Worm (Caenorhabditis elegans) whole organism, mixed stage, embryonic: ENCODE measurements around the gene ZK177.1.
A peak's percentile ranks its signal among the peaks of the same experiment; 100 is the strongest.

Experiments used
- M03D4.4 ChIP-seq: sonication (generic microtip); optimal IDR thresholded peaks from 2 replicates; lab custom pipeline; 2017; ENCODE audit warnings: mild to moderate bottlenecking, missing genetic modification characterization, missing compliant biosample characterization
- bed-3 ChIP-seq: fragments of 200-800 bp; sonication (Bioruptor generic); optimal IDR thresholded peaks from 3 replicates; lab custom pipeline; 2018; ENCODE audit warnings: mild to moderate bottlenecking, missing genetic modification characterization, moderate library complexity, missing compliant biosample characterization
- blmp-1 ChIP-seq: fragments of 150-350 bp; optimal IDR thresholded peaks from 2 replicates; lab custom pipeline; 2014; ENCODE audit warnings: missing biosample characterization, missing genetic modification characterization
- ceh-43 ChIP-seq: fragments of 200-800 bp; sonication (Bioruptor generic); optimal IDR thresholded peaks from 2 replicates; lab custom pipeline; 2018; ENCODE audit warnings: mild to moderate bottlenecking, missing genetic modification characterization, moderate library complexity, missing compliant biosample characterization
- ceh-83 ChIP-seq: fragments of 200-800 bp; sonication (Bioruptor generic); optimal IDR thresholded peaks from 2 replicates; lab custom pipeline; 2018; ENCODE audit warnings: mild to moderate bottlenecking, missing genetic modification characterization, missing compliant biosample characterization
- ces-1 ChIP-seq: fragments of 150-350 bp; optimal IDR thresholded peaks from 2 replicates; lab custom pipeline; 2014; ENCODE audit warnings: missing biosample characterization, missing genetic modification reagents, missing genetic modification characterization
- cnd-1 ChIP-seq: fragments of 200-800 bp; sonication (Bioruptor generic); optimal IDR thresholded peaks from 2 replicates; lab custom pipeline; 2018; ENCODE audit warnings: mild to moderate bottlenecking, missing genetic modification characterization, missing compliant biosample characterization
- drap-1 ChIP-seq: fragments of 200-800 bp; sonication (Bioruptor generic); optimal IDR thresholded peaks from 3 replicates; lab custom pipeline; 2018; ENCODE audit warnings: mild to moderate bottlenecking, missing genetic modification characterization, missing compliant biosample characterization
- elt-3 ChIP-seq: fragments of 150-350 bp; optimal IDR thresholded peaks from 2 replicates; lab custom pipeline; 2014; ENCODE audit warnings: missing biosample characterization, missing genetic modification characterization
- flh-1 ChIP-seq: fragments of 200-800 bp; sonication (Bioruptor generic); optimal IDR thresholded peaks from 2 replicates; lab custom pipeline; 2018; ENCODE audit warnings: mild to moderate bottlenecking, missing genetic modification characterization, moderate library complexity, missing compliant biosample characterization
- ham-2 ChIP-seq: fragments of 200-800 bp; sonication (Bioruptor generic); optimal IDR thresholded peaks from 2 replicates; lab custom pipeline; 2018; ENCODE audit warnings: mild to moderate bottlenecking, missing genetic modification characterization, missing compliant biosample characterization
- hlh-1 ChIP-seq: fragments of 150-350 bp; optimal IDR thresholded peaks from 2 replicates; lab custom pipeline; 2014; ENCODE audit warnings: missing biosample characterization, missing genetic modification reagents, missing genetic modification characterization
- lin-13 ChIP-seq: fragments of 150-350 bp; optimal IDR thresholded peaks from 2 replicates; lab custom pipeline; 2014; ENCODE audit warnings: missing biosample characterization, missing genetic modification characterization
- lin-32 ChIP-seq: fragments of 200-800 bp; sonication (Bioruptor generic); optimal IDR thresholded peaks from 2 replicates; lab custom pipeline; 2018; ENCODE audit warnings: mild to moderate bottlenecking, missing genetic modification characterization, missing compliant biosample characterization
- lsy-2 ChIP-seq: fragments of 150-350 bp; optimal IDR thresholded peaks from 2 replicates; lab custom pipeline; 2014; ENCODE audit warnings: missing biosample characterization, missing genetic modification characterization
- mab-5 ChIP-seq: fragments of 150-350 bp; optimal IDR thresholded peaks from 2 replicates; lab custom pipeline; 2014; ENCODE audit warnings: missing biosample characterization, missing genetic modification characterization
- nhr-12 ChIP-seq: fragments of 150-350 bp; optimal IDR thresholded peaks from 2 replicates; lab custom pipeline; 2014; ENCODE audit warnings: missing biosample characterization, missing genetic modification characterization
- nhr-2 ChIP-seq: fragments of 150-350 bp; optimal IDR thresholded peaks from 2 replicates; lab custom pipeline; 2014; ENCODE audit warnings: missing biosample characterization, missing genetic modification characterization
- nhr-237 ChIP-seq: fragments of 150-350 bp; optimal IDR thresholded peaks from 2 replicates; lab custom pipeline; 2014; ENCODE audit warnings: missing biosample characterization, missing genetic modification characterization
- nhr-28 ChIP-seq: fragments of 150-350 bp; optimal IDR thresholded peaks from 2 replicates; lab custom pipeline; 2014; ENCODE audit warnings: missing biosample characterization, missing genetic modification characterization
- nhr-76 ChIP-seq: sonication (generic microtip); optimal IDR thresholded peaks from 2 replicates; lab custom pipeline; 2017; ENCODE audit warnings: missing biosample characterization, missing genetic modification characterization
- pha-4 ChIP-seq: fragments of 150-350 bp; optimal IDR thresholded peaks from 2 replicates; lab custom pipeline; 2018; ENCODE audit warnings: missing biosample characterization, missing genetic modification reagents, missing genetic modification characterization
- sem-2 ChIP-seq: fragments of 200-800 bp; sonication (Bioruptor generic); optimal IDR thresholded peaks from 2 replicates; lab custom pipeline; 2018; ENCODE audit warnings: mild to moderate bottlenecking, missing genetic modification characterization, missing compliant biosample characterization
- snpc-4 ChIP-seq: fragments of 150-350 bp; optimal IDR thresholded peaks from 2 replicates; lab custom pipeline; 2014; ENCODE audit warnings: missing biosample characterization, missing genetic modification characterization
- unc-120 ChIP-seq: sonication (generic microtip); optimal IDR thresholded peaks from 2 replicates; lab custom pipeline; 2017; ENCODE audit warnings: missing genetic modification characterization, missing compliant biosample characterization; ENCODE audit not compliant: poor library complexity, severe bottlenecking
- unc-39 ChIP-seq: fragments of 150-350 bp; optimal IDR thresholded peaks from 2 replicates; lab custom pipeline; 2014; ENCODE audit warnings: missing biosample characterization, missing genetic modification characterization
- unc-62 ChIP-seq: fragments of 150-350 bp; optimal IDR thresholded peaks from 2 replicates; lab custom pipeline; 2014; ENCODE audit warnings: missing biosample characterization, missing genetic modification reagents, missing genetic modification characterization
- zip-8 ChIP-seq: fragments of 150-350 bp; optimal IDR thresholded peaks from 2 replicates; lab custom pipeline; 2014; ENCODE audit warnings: missing biosample characterization, missing genetic modification characterization

The ZK177.1 gene

DNA sequence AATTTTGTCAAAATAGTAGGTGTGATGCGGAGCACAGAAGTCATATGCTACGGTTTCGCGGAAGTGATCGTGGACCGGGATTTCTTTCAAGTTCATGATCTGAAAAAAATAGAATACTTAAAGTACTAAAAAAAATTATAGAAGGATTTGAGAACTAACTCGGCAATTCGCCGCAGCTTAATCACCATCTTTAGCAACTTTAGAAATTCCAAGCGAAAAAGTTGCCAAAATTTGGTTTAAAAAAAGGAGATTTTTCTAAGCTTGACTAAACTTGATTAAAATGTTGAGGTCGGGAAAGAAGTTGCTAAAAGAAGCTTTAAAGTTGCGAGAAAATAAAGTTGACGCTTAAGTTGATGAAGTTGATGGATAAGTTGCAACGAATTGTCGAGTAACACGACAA lies 10.3 kb upstream of the ZK177.1 start, which contains the start of gene ZK177.9:
TSS of gene ZK177.9 (minus strand) at position 101 of the 400 bp plus-strand sequence.
- TF ChIP-seq mab-5 (tag; lab: Kevin White, UChicago), result no peak
- no peak for TF ChIP-seq ces-1

DNA sequence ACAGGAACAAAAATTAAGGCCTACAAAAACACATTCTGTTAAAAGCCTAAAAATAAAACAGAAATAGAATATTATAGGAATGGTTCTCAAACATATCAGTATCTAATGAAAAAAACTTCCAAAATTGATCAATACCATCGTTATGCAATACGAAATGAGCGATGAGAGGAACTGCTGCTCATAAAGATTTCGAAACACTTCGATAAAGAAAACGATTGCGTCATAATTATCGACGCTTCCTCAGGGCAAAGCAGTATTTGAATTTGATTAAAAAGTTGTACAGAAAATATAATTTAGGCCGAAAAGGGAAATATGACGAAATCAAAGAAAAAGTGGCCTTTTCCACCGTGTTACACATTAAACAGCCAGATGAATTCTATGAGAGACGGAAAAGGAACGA lies 9.9 kb upstream of the ZK177.1 start:
- TF ChIP-seq zip-8 (tag; lab: Kevin White, UChicago) (peak; percentile 96), snpc-4 (no peak)

DNA sequence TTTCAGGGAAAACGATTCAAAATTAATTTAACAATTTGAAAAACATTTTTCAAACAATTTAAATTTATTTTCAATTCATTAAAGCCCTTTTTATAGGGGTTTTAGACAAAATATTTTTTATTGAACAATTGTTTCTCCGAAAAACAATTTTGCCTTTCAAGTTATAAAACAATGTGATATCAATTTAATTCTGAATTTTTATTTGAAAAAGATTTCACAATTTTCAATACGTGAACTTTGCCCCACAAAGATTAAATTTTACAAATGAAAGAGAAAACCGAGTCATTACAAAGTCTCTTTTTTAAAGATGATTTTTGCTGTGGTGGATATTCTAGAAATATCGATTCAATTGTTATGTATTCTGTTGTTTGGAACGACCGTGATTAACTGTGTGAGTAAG lies 9.0 kb upstream of the ZK177.1 start, which contains the start of gene ZK177.2:
TSS of gene ZK177.2 (plus strand) at position 301 of the 400 bp plus-strand sequence.
- TF ChIP-seq zip-8 (tag; lab: Kevin White, UChicago) (no peak), elt-3 (tag; lab: Kevin White, UChicago) (no peak), ham-2 (GFP tag; lab: Kevin White, UChicago) (no peak), sem-2 (GFP tag; lab: Kevin White, UChicago) (no peak), ceh-83 (no peak), nhr-12 (tag; lab: Kevin White, UChicago) (no peak), unc-39 (tag; lab: Kevin White, UChicago) (no peak), unc-120 (tag; lab: Kevin White, UChicago) (no peak), nhr-76 (no peak), mab-5 (tag; lab: Kevin White, UChicago) (no peak), nhr-2 (tag; lab: Kevin White, UChicago) (no peak), bed-3 (GFP tag; lab: Kevin White, UChicago) (no peak), M03D4.4 (tag; lab: Kevin White, UChicago) (no peak), unc-62 (GFP tag; lab: Kevin White, UChicago) (no peak), lsy-2 (tag; lab: Kevin White, UChicago) (no peak), drap-1 (GFP tag; lab: Kevin White, UChicago) (no peak), nhr-237 (no peak), blmp-1 (no peak)

DNA sequence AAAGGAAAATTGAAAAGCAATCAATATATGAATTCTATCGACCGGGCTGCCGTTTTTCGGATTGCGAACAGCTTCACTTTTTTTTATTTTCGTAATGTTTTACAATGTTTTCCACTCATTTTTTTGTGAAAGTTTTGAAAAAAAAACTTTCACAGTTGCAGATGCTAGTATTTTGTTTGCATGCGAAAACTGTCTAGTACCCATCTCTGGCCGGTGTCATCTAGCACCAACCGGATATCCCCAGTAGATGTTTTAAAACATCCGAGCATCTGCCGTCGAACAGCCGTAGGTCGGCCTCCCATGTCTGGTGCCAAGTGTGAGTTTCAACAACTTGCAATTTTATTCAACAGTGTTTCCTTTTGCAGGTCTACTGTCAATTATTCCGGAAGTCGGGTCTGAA lies 6.5 kb upstream of the ZK177.1 start, which contains the start of gene ZK177.12:
TSS of gene ZK177.12 (plus strand) at position 301 of the 400 bp plus-strand sequence.
- TF ChIP-seq sem-2 (GFP tag; lab: Kevin White, UChicago) (no peak), mab-5 (tag; lab: Kevin White, UChicago) (no peak), lin-32 (GFP tag; lab: Kevin White, UChicago) (no peak), lsy-2 (tag; lab: Kevin White, UChicago) (no peak), unc-62 (GFP tag; lab: Kevin White, UChicago) (no peak), drap-1 (GFP tag; lab: Kevin White, UChicago) (no peak), hlh-1 (tag; lab: Kevin White, UChicago) (no peak), ces-1 (no peak), nhr-237 (no peak), ceh-43 (GFP tag; lab: Kevin White, UChicago) (no peak), zip-8 (tag; lab: Kevin White, UChicago) (no peak)

DNA sequence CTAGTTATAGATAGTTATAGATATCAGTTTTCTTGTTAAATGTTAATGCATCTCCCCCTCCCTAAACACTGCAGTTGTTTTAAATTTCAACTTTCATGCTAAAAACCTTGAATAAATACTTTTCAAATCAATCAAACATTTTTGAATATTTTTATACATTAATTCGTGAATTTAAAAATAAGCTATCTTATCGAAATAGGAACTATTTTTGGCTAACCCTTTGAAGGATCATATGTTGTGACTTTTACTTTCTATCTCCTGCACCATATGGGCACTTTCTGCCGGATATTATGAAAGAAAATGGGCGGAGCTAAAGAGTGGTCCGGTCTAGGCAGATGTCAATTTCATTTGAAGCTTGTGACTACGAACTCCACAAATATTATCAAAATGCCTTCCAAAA lies 5.3 kb upstream of the ZK177.1 start, which contains the start of gene ZK177.11:
TSS of gene ZK177.11 (plus strand) at position 301 of the 400 bp plus-strand sequence.
- TF ChIP-seq flh-1 (GFP tag; lab: Kevin White, UChicago), result no peak
- TF ChIP-seq lin-13 (tag; lab: Kevin White, UChicago), result no peak
- no peak for TF ChIP-seq unc-62 (GFP tag; lab: Kevin White, UChicago)
- TF ChIP-seq ceh-83, result no peak
- no peak for TF ChIP-seq cnd-1 (tag; lab: Kevin White, UChicago)

ce11 chrII:5525297-5525696 lies 2.6 kb upstream of the ZK177.1 start, which contains the start of gene tbx-35:
tbx-35 (minus strand) TSS chrII:5525397.
- TF ChIP-seq unc-39 (tag; lab: Kevin White, UChicago), result no peak
- TF ChIP-seq ceh-43 (GFP tag; lab: Kevin White, UChicago), result no peak
- TF ChIP-seq lin-13 (tag; lab: Kevin White, UChicago), result no peak
- no peak for TF ChIP-seq pha-4 (tag; lab: Kevin White, UChicago)
- no peak for TF ChIP-seq nhr-28
- no peak for TF ChIP-seq nhr-76
